Worm (Caenorhabditis elegans): ENCODE results near the gene F46H5.4.

ce11 chrX:7206419-7206818, 48.0 kb downstream of the F46H5.4 start, which contains the start of gene ZK867.2:
- TF ChIP-seq pqm-1 (tag; optimal IDR thresholded peaks at IDR 0.05) (no peak), pha-4 (tag; optimal IDR thresholded peaks at IDR 0.05) (no peak), fax-1 (tag; optimal IDR thresholded peaks at IDR 0.05) (no peak)

Measured in whole organism, late embryonic.